Fruit fly (Drosophila melanogaster) Kc167 (cell line): ENCODE data around the gene CG14708.

Experiments used
- Myc ChIP-seq: fragments of >200 bp; optimal IDR thresholded peaks from 2 replicates; lab custom pipeline; 2017; ENCODE audit warnings: missing external identifiers
- Sin3A ChIP-seq: fragments of >200 bp; optimal IDR thresholded peaks from 2 replicates; lab custom pipeline; 2018; ENCODE audit warnings: missing external identifiers
- h ChIP-seq: fragments of >200 bp; optimal IDR thresholded peaks from 3 replicates; lab custom pipeline; 2018; ENCODE audit warnings: missing external identifiers
- psq ChIP-seq: fragments of >200 bp; optimal IDR thresholded peaks from 2 replicates; lab custom pipeline; 2017; ENCODE audit warnings: missing external identifiers

dm6 chr3R:11563147-11563546, 9.2 kb downstream of the CG14708 start:
- TF ChIP-seq psq (lab: Kevin White, UChicago) (no peak), Sin3A (lab: Kevin White, UChicago) (no peak), h (no peak), Myc (lab: Kevin White, UChicago) (no peak)
